Worm (Caenorhabditis elegans) whole organism, L4 larva: ENCODE results near the gene rgs-9.

Source experiments
- F44E2.7 ChIP-seq: fragments of 200-800 bp; sonication (Bioruptor generic); IDR thresholded peaks from 2 replicates; pipeline ENCODE4 v2.1.2; 2022; ENCODE audit warnings: missing genetic modification characterization, missing compliant biosample characterization
- T20F7.1 ChIP-seq: fragments of 200-800 bp; sonication (Bioruptor generic); optimal IDR thresholded peaks from 2 replicates; lab custom pipeline; 2018; ENCODE audit warnings: mild to moderate bottlenecking, missing genetic modification characterization, missing compliant biosample characterization
- Y105C5A.15 ChIP-seq: fragments of 200-800 bp; sonication (Bioruptor generic); IDR thresholded peaks from 2 replicates; pipeline ENCODE4 v1.3.6; 2022; ENCODE audit warnings: missing genetic modification characterization, missing compliant biosample characterization
- Y48G9A.11 ChIP-seq: fragments of 200-800 bp; sonication (Bioruptor generic); IDR thresholded peaks from 2 replicates; pipeline ENCODE4 v1.3.6; 2022; ENCODE audit warnings: missing genetic modification reagents, missing genetic modification characterization, missing compliant biosample characterization
- Y5F2A.4 ChIP-seq: fragments of 200-800 bp; sonication (Bioruptor generic); optimal IDR thresholded peaks from 2 replicates; lab custom pipeline; 2018; ENCODE audit warnings: mild to moderate bottlenecking, missing genetic modification characterization, missing compliant biosample characterization
- Y75B8A.6 ChIP-seq: fragments of 200-800 bp; sonication (Bioruptor generic); IDR thresholded peaks from 2 replicates; pipeline ENCODE4 v1.3.6; 2022; ENCODE audit warnings: missing genetic modification reagents, missing genetic modification characterization, missing compliant biosample characterization
- ZK337.2 ChIP-seq: fragments of 200-800 bp; sonication (Bioruptor generic); IDR thresholded peaks from 2 replicates; pipeline ENCODE4 v1.3.6; 2022; ENCODE audit warnings: missing genetic modification reagents, missing genetic modification characterization, missing compliant biosample characterization
- aha-1 ChIP-seq: fragments of 150-350 bp; peaks from one replicate; lab custom pipeline; 2014; ENCODE audit warnings: missing biosample characterization, missing genetic modification characterization
- aly-2 ChIP-seq: sonication (generic microtip); optimal IDR thresholded peaks from 2 replicates; lab custom pipeline; 2018; ENCODE audit warnings: missing biosample characterization, missing genetic modification characterization
- attf-4 ChIP-seq: sonication (generic microtip); optimal IDR thresholded peaks from 3 replicates; lab custom pipeline; 2017; ENCODE audit warnings: missing biosample characterization, missing genetic modification characterization
- ceh-28 ChIP-seq: fragments of 150-350 bp; optimal IDR thresholded peaks from 2 replicates; lab custom pipeline; 2014; ENCODE audit warnings: missing biosample characterization, missing genetic modification reagents, missing genetic modification characterization
- ceh-32 ChIP-seq: sonication (generic microtip); optimal IDR thresholded peaks from 2 replicates; lab custom pipeline; 2016; ENCODE audit warnings: mild to moderate bottlenecking, missing genetic modification characterization, missing compliant biosample characterization; ENCODE audit not compliant: poor library complexity
- ces-1 ChIP-seq: fragments of 150-350 bp; sonication (generic microtip); optimal IDR thresholded peaks from 4 replicates; lab custom pipeline; 2014; ENCODE audit warnings: missing biosample characterization, missing genetic modification reagents, missing genetic modification characterization
- ctbp-1 ChIP-seq: fragments of 200-800 bp; sonication (Bioruptor generic); IDR thresholded peaks from 2 replicates; pipeline ENCODE4 v1.3.6; 2022; ENCODE audit warnings: missing genetic modification reagents, missing genetic modification characterization, missing compliant biosample characterization
- daf-19 ChIP-seq: fragments of 200-800 bp; sonication (Bioruptor generic); conservative IDR thresholded peaks from 2 replicates; pipeline ENCODE4 v1.3.6; 2022; ENCODE audit warnings: missing genetic modification characterization, missing compliant biosample characterization
- dmd-6 ChIP-seq: fragments of 200-800 bp; sonication (Bioruptor generic); IDR thresholded peaks from 2 replicates; pipeline ENCODE4 v1.3.6; 2022; ENCODE audit warnings: missing genetic modification reagents, missing genetic modification characterization, missing compliant biosample characterization
- duxl-1 ChIP-seq: sonication (generic microtip); optimal IDR thresholded peaks from 2 replicates; lab custom pipeline; 2016; ENCODE audit warnings: mild to moderate bottlenecking, missing genetic modification characterization, moderate library complexity, missing compliant biosample characterization; ENCODE audit not compliant: poor library complexity
- dve-1 ChIP-seq: sonication (generic microtip); optimal IDR thresholded peaks from 2 replicates; lab custom pipeline; 2017; ENCODE audit warnings: antibody characterized with exemption, mild to moderate bottlenecking, missing genetic modification characterization, missing compliant biosample characterization; ENCODE audit not compliant: insufficient read depth
- egl-27 ChIP-seq: sonication (generic microtip); optimal IDR thresholded peaks from 3 replicates; lab custom pipeline; 2017; ENCODE audit warnings: missing biosample characterization, missing genetic modification reagents, missing genetic modification characterization
- egl-43 ChIP-seq: fragments of 200-800 bp; sonication (Bioruptor generic); IDR thresholded peaks from 2 replicates; pipeline ENCODE4 v1.3.6; 2022; ENCODE audit warnings: missing genetic modification reagents, missing genetic modification characterization, missing compliant biosample characterization
- fkh-10 ChIP-seq: fragments of 150-350 bp; optimal IDR thresholded peaks from 2 replicates; lab custom pipeline; 2014; ENCODE audit warnings: missing biosample characterization, missing genetic modification reagents, missing genetic modification characterization
- hif-1 ChIP-seq, 2 experiments: sonication (generic microtip); optimal IDR thresholded peaks; 2 replicates each; lab custom pipeline; 2016 to 2017; ENCODE audit warnings: missing compliant biosample characterization in 2 of 2, missing genetic modification characterization in 2 of 2, missing genetic modification reagents in 2 of 2, missing genotype in 2 of 2, mild to moderate bottlenecking in 1 of 2
- lin-38 ChIP-seq: fragments of 200-800 bp; sonication (Bioruptor generic); IDR thresholded peaks from 2 replicates; pipeline ENCODE4 v1.3.6; 2022; ENCODE audit warnings: missing genetic modification reagents, missing genetic modification characterization, missing compliant biosample characterization
- mes-2 ChIP-seq: sonication (generic microtip); optimal IDR thresholded peaks from 2 replicates; lab custom pipeline; 2016; ENCODE audit warnings: missing genotype, mild to moderate bottlenecking, missing genetic modification characterization, missing compliant biosample characterization; ENCODE audit not compliant: poor library complexity, severe bottlenecking
- mxl-2 ChIP-seq: fragments of 200-800 bp; sonication (Bioruptor generic); conservative IDR thresholded peaks from 2 replicates; pipeline ENCODE4 v1.3.6; 2022; ENCODE audit warnings: missing genetic modification reagents, missing genetic modification characterization, missing compliant biosample characterization
- mxl-3 ChIP-seq: fragments of 200-800 bp; sonication (Bioruptor generic); optimal IDR thresholded peaks from 2 replicates; lab custom pipeline; 2018; ENCODE audit warnings: mild to moderate bottlenecking, missing genetic modification characterization, missing compliant biosample characterization
- nhr-102 ChIP-seq: sonication (generic microtip); optimal IDR thresholded peaks from 2 replicates; lab custom pipeline; 2016; ENCODE audit warnings: mild to moderate bottlenecking, missing genetic modification characterization, moderate library complexity, missing compliant biosample characterization
- nhr-11 ChIP-seq: fragments of 150-350 bp; optimal IDR thresholded peaks from 2 replicates; lab custom pipeline; 2014; ENCODE audit warnings: missing biosample characterization, missing genetic modification characterization
- nhr-237 ChIP-seq: sonication (generic microtip); optimal IDR thresholded peaks from 2 replicates; lab custom pipeline; 2017; ENCODE audit warnings: missing biosample characterization, missing genetic modification characterization
- nhr-25 ChIP-seq: sonication (generic microtip); optimal IDR thresholded peaks from 2 replicates; lab custom pipeline; 2017; ENCODE audit warnings: missing genetic modification characterization, mild to moderate bottlenecking, missing compliant biosample characterization, antibody characterized with exemption, moderate library complexity, borderline replicate concordance; ENCODE audit not compliant: insufficient read depth
- nhr-41 ChIP-seq: fragments of 200-800 bp; sonication (Bioruptor generic); IDR thresholded peaks from 2 replicates; pipeline ENCODE4 v1.3.6; 2022; ENCODE audit warnings: missing genetic modification reagents, missing genetic modification characterization, missing compliant biosample characterization
- nhr-6 ChIP-seq: fragments of 150-350 bp; optimal IDR thresholded peaks from 2 replicates; lab custom pipeline; 2014; ENCODE audit warnings: missing biosample characterization, missing genetic modification characterization
- nhr-76 ChIP-seq: fragments of 150-350 bp; optimal IDR thresholded peaks from 2 replicates; lab custom pipeline; 2014; ENCODE audit warnings: missing biosample characterization, missing genetic modification characterization
- nhr-77 ChIP-seq: fragments of 150-350 bp; optimal IDR thresholded peaks from 2 replicates; lab custom pipeline; 2014; ENCODE audit warnings: missing biosample characterization, missing genetic modification characterization
- saeg-2 ChIP-seq: fragments of 200-800 bp; sonication (Bioruptor generic); IDR thresholded peaks from 2 replicates; pipeline ENCODE4 v1.3.6; 2022; ENCODE audit warnings: missing genetic modification reagents, missing genetic modification characterization, missing compliant biosample characterization
- skn-1 ChIP-seq: fragments of 150-350 bp; optimal IDR thresholded peaks from 2 replicates; lab custom pipeline; 2014; ENCODE audit warnings: missing biosample characterization, missing genetic modification characterization
- snpc-1.2 ChIP-seq: fragments of 200-800 bp; sonication (Bioruptor generic); IDR thresholded peaks from 2 replicates; pipeline ENCODE4 v1.3.6; 2022; ENCODE audit warnings: missing genetic modification reagents, missing genetic modification characterization, missing compliant biosample characterization
- tra-1 ChIP-seq: fragments of 200-800 bp; sonication (Bioruptor generic); IDR thresholded peaks from 2 replicates; pipeline ENCODE4 v1.3.6; 2022; ENCODE audit warnings: missing genetic modification reagents, missing genetic modification characterization, missing compliant biosample characterization
- unc-39 ChIP-seq: sonication (generic microtip); optimal IDR thresholded peaks from 2 replicates; lab custom pipeline; 2017; ENCODE audit warnings: missing biosample characterization, missing genetic modification characterization
- zag-1 ChIP-seq: fragments of 150-350 bp; optimal IDR thresholded peaks from 2 replicates; lab custom pipeline; 2014; ENCODE audit warnings: missing biosample characterization, missing genetic modification characterization
- zfp-2 ChIP-seq: sonication (generic microtip); optimal IDR thresholded peaks from 2 replicates; lab custom pipeline; 2016; ENCODE audit warnings: mild to moderate bottlenecking, missing genetic modification characterization, missing compliant biosample characterization
- zip-11 ChIP-seq: fragments of 200-800 bp; sonication (Bioruptor generic); IDR thresholded peaks from 2 replicates; pipeline ENCODE4 v1.3.6; 2022; ENCODE audit warnings: missing genetic modification characterization, missing compliant biosample characterization
- zip-2 ChIP-seq: fragments of 150-350 bp; optimal IDR thresholded peaks from 2 replicates; lab custom pipeline; 2014; ENCODE audit warnings: missing biosample characterization, missing genetic modification characterization

The rgs-9 gene

ce11 chrX:1909353-1909752 is 5.7 kb upstream of the rgs-9 start (continued):
- 0 out of 2 replicates have a peak, but pooled peaks have one; percentile 22 for TF ChIP-seq Y48G9A.11 (GFP tag; lab: Robert Waterston, UW)
- TF ChIP-seq mes-2 (tag; lab: Kevin White, UChicago), result peak; percentile 94
- no peak for TF ChIP-seq lin-38 (GFP tag; lab: Robert Waterston, UW)
- no peak for TF ChIP-seq nhr-6 (tag; lab: Kevin White, UChicago)
- TF ChIP-seq ceh-28 (tag; lab: Kevin White, UChicago), result no peak
- peak; percentile 61 for TF ChIP-seq Y5F2A.4 (GFP tag; lab: Kevin White, UChicago)
- TF ChIP-seq ZK337.2 (GFP tag; lab: Robert Waterston, UW), result peak; percentile 61
- TF ChIP-seq mxl-3 (GFP tag; lab: Kevin White, UChicago), result peak; percentile 52
- no peak for TF ChIP-seq nhr-11 (tag; lab: Kevin White, UChicago)
- TF ChIP-seq saeg-2, result peak; percentile 74; the same call in 1 of the 2 replicates
- no peak for TF ChIP-seq unc-39
- TF ChIP-seq aha-1 (tag; lab: Kevin White, UChicago), result peak; percentile 100
- peak; percentile 57 for TF ChIP-seq ces-1 (GFP tag; lab: Kevin White, UChicago)
- TF ChIP-seq nhr-76, result no peak

- TF ChIP-seq nhr-41 (GFP tag; lab: Robert Waterston, UW) (no peak), nhr-25 (no peak), T20F7.1 (GFP tag; lab: Kevin White, UChicago) (no peak), hif-1 (tag; optimal IDR thresholded peaks at IDR 0.05; lab: Kevin White, UChicago) (no peak), snpc-1.2 (no peak), dve-1 (tag; lab: Kevin White, UChicago) (no peak), skn-1 (tag; lab: Kevin White, UChicago) (no peak), Y75B8A.6 (no peak), daf-19 (GFP tag; lab: Robert Waterston, UW) (no peak), ctbp-1 (GFP tag; lab: Robert Waterston, UW) (no peak), nhr-76 (no peak), fkh-10 (no peak), nhr-102 (tag; lab: Kevin White, UChicago) (no peak), egl-43 (GFP tag; lab: Robert Waterston, UW) (no peak), nhr-237 (tag; lab: Kevin White, UChicago) (no peak)
- TF ChIP-seq, all 104 proteins: peak for 0
Observed at ce11 chrX:1913257-1913656, 1.8 kb upstream of the rgs-9 start, which contains the start of gene ZC53.1. Gene ZC53.1, minus strand, starts transcription at chrX:1913357.

ce11 chrX:1917169-1917568 is 2.1 kb downstream of the rgs-9 start, which contains the start of gene dot-1.5:
Gene dot-1.5, plus strand, starts transcription at chrX:1917469.
- TF ChIP-seq F44E2.7, result no peak
- no peak for TF ChIP-seq ceh-28 (tag; lab: Kevin White, UChicago)
- no peak for TF ChIP-seq mxl-2 (GFP tag; lab: Robert Waterston, UW)
- no peak for TF ChIP-seq nhr-76
- TF ChIP-seq attf-4, result no peak
- TF ChIP-seq zfp-2 (tag; lab: Kevin White, UChicago), result no peak
- TF ChIP-seq Y5F2A.4 (GFP tag; lab: Kevin White, UChicago), result no peak
- TF ChIP-seq, all 104 proteins: peak for 0

ce11 chrX:1922294-1922693 is 7.2 kb downstream of the rgs-9 start, which contains the start of gene ZC53.22:
Gene ZC53.22, minus strand, starts transcription at chrX:1922394.
- no peak for TF ChIP-seq Y48G9A.11 (GFP tag; lab: Robert Waterston, UW)
- no peak for TF ChIP-seq lin-38 (GFP tag; lab: Robert Waterston, UW)
- TF ChIP-seq tra-1 (GFP tag; lab: Robert Waterston, UW), result no peak
- no peak for TF ChIP-seq zag-1 (tag; lab: Kevin White, UChicago)
- TF ChIP-seq duxl-1, result no peak
- TF ChIP-seq ctbp-1 (GFP tag; lab: Robert Waterston, UW), result no peak
- no peak for TF ChIP-seq egl-27 (tag; lab: Kevin White, UChicago)
- TF ChIP-seq zip-2, result no peak
- TF ChIP-seq fkh-10, result no peak
- no peak for TF ChIP-seq snpc-1.2
- no peak for TF ChIP-seq ceh-32 (tag; lab: Kevin White, UChicago)
- no peak for TF ChIP-seq Y105C5A.15 (GFP tag; lab: Robert Waterston, UW)
- no peak for TF ChIP-seq dmd-6 (GFP tag; lab: Robert Waterston, UW)
- TF ChIP-seq zip-11, result no peak
- TF ChIP-seq nhr-77 (tag; lab: Kevin White, UChicago), result no peak
- TF ChIP-seq aly-2 (tag; lab: Kevin White, UChicago), result no peak
